Worm (Caenorhabditis elegans) whole organism, L3 larva: ENCODE measurements around the gene F47B7.4.

ENCODE experiments used
- R02D3.7 ChIP-seq: fragments of 150-350 bp; optimal IDR thresholded peaks from 2 replicates; lab custom pipeline; 2014; ENCODE audit warnings: missing biosample characterization, missing genetic modification characterization
- ZK546.5 ChIP-seq: sonication (generic microtip); optimal IDR thresholded peaks from 2 replicates; lab custom pipeline; 2017; ENCODE audit warnings: missing biosample characterization, missing genetic modification characterization
- aly-2 ChIP-seq: fragments of 150-350 bp; optimal IDR thresholded peaks from 2 replicates; lab custom pipeline; 2014; ENCODE audit warnings: missing biosample characterization, missing genetic modification characterization
- ama-1 ChIP-seq: fragments of 150-350 bp; optimal IDR thresholded peaks from 2 replicates; lab custom pipeline; 2018
- ceh-16 ChIP-seq: sonication (generic microtip); optimal IDR thresholded peaks from 2 replicates; lab custom pipeline; 2017; ENCODE audit warnings: missing biosample characterization, missing genetic modification characterization
- ceh-82 ChIP-seq: fragments of 150-350 bp; optimal IDR thresholded peaks from 2 replicates; lab custom pipeline; 2014; ENCODE audit warnings: missing biosample characterization, missing genetic modification characterization
- ceh-9 ChIP-seq: sonication (generic microtip); optimal IDR thresholded peaks from 2 replicates; lab custom pipeline; 2018; ENCODE audit warnings: missing biosample characterization, missing genetic modification characterization
- daf-12 ChIP-seq: fragments of 150-350 bp; optimal IDR thresholded peaks from 2 replicates; lab custom pipeline; 2014; ENCODE audit warnings: missing biosample characterization, missing genetic modification reagents, missing genetic modification characterization
- egl-27 ChIP-seq: sonication (generic microtip); optimal IDR thresholded peaks from 4 replicates; lab custom pipeline; 2017; ENCODE audit warnings: missing biosample characterization, missing genetic modification reagents, missing genetic modification characterization
- egl-5 ChIP-seq: fragments of 150-350 bp; optimal IDR thresholded peaks from 2 replicates; lab custom pipeline; 2017; ENCODE audit warnings: missing biosample characterization, missing genetic modification reagents, missing genetic modification characterization, inconsistent platforms
- elt-2 ChIP-seq: sonication (generic microtip); optimal IDR thresholded peaks from 2 replicates; lab custom pipeline; 2016; ENCODE audit warnings: missing genetic modification reagents, mild to moderate bottlenecking, missing genetic modification characterization, missing compliant biosample characterization
- elt-3 ChIP-seq, 3 experiments: fragments of 150-350 bp in 1 of 3; sonication (generic microtip) in 2 of 3; optimal IDR thresholded peaks; 2 replicates in 2 of 3; 4 replicates in 1 of 3; lab custom pipeline; 2014 to 2017; ENCODE audit warnings: missing biosample characterization in 3 of 3, missing genetic modification characterization in 3 of 3
- eor-1 ChIP-seq, 2 experiments: fragments of 150-350 bp; optimal IDR thresholded peaks; 2 replicates each; lab custom pipeline; 2014 to 2018; ENCODE audit warnings: missing biosample characterization in 2 of 2, missing genetic modification characterization in 2 of 2
- fkh-10 ChIP-seq: sonication (generic microtip); optimal IDR thresholded peaks from 2 replicates; lab custom pipeline; 2017; ENCODE audit warnings: missing biosample characterization, missing genetic modification reagents, missing genetic modification characterization
- fkh-2 ChIP-seq: fragments of 150-350 bp; optimal IDR thresholded peaks from 2 replicates; lab custom pipeline; 2014; ENCODE audit warnings: missing biosample characterization, missing genetic modification reagents, missing genetic modification characterization
- fos-1 ChIP-seq: fragments of 150-350 bp; optimal IDR thresholded peaks from 2 replicates; lab custom pipeline; 2014; ENCODE audit warnings: missing biosample characterization, missing genetic modification characterization
- hmg-11 ChIP-seq: sonication (generic microtip); optimal IDR thresholded peaks from 2 replicates; lab custom pipeline; 2016; ENCODE audit warnings: missing genetic modification characterization, missing compliant biosample characterization
- lin-15B ChIP-seq: fragments of 150-350 bp; optimal IDR thresholded peaks from 2 replicates; lab custom pipeline; 2014; ENCODE audit warnings: missing biosample characterization, missing genetic modification characterization
- lin-39 ChIP-seq: fragments of 150-350 bp; optimal IDR thresholded peaks from 2 replicates; lab custom pipeline; 2018; ENCODE audit warnings: missing biosample characterization, missing genetic modification reagents, missing genetic modification characterization
- lsy-12 ChIP-seq: sonication (generic microtip); optimal IDR thresholded peaks from 2 replicates; lab custom pipeline; 2016; ENCODE audit warnings: mild to moderate bottlenecking, missing genetic modification characterization, missing compliant biosample characterization
- mdl-1 ChIP-seq: fragments of 150-350 bp; optimal IDR thresholded peaks from 2 replicates; lab custom pipeline; 2014; ENCODE audit warnings: missing biosample characterization, missing genetic modification characterization
- mml-1 ChIP-seq: fragments of 150-350 bp; sonication (generic microtip); optimal IDR thresholded peaks from 3 replicates; lab custom pipeline; 2014; ENCODE audit warnings: missing biosample characterization, missing genetic modification characterization
- nfya-1 ChIP-seq: sonication (generic microtip); optimal IDR thresholded peaks from 2 replicates; lab custom pipeline; 2017; ENCODE audit warnings: missing genetic modification characterization, mild to moderate bottlenecking, missing compliant biosample characterization, antibody characterized with exemption, moderate library complexity; ENCODE audit not compliant: insufficient read depth
- nhr-11 ChIP-seq: fragments of 150-350 bp; optimal IDR thresholded peaks from 2 replicates; lab custom pipeline; 2014; ENCODE audit warnings: missing biosample characterization, missing genetic modification characterization
- nhr-23 ChIP-seq: fragments of 150-350 bp; optimal IDR thresholded peaks from 2 replicates; lab custom pipeline; 2014; ENCODE audit warnings: missing biosample characterization, missing genetic modification reagents, missing genetic modification characterization
- nhr-25 ChIP-seq: sonication (generic microtip); optimal IDR thresholded peaks from 2 replicates; lab custom pipeline; 2017; ENCODE audit warnings: missing biosample characterization, missing genetic modification characterization
- nhr-67 ChIP-seq: fragments of 150-350 bp; optimal IDR thresholded peaks from 2 replicates; lab custom pipeline; 2014; ENCODE audit warnings: missing biosample characterization, missing genetic modification characterization
- nhr-76 ChIP-seq: fragments of 150-350 bp; sonication (generic microtip); optimal IDR thresholded peaks from 5 replicates; lab custom pipeline; 2014; ENCODE audit warnings: missing biosample characterization, missing genetic modification characterization
- nhr-77 ChIP-seq: fragments of 150-350 bp; optimal IDR thresholded peaks from 2 replicates; lab custom pipeline; 2014; ENCODE audit warnings: missing biosample characterization, missing genetic modification characterization
- pha-4 ChIP-seq: fragments of 150-350 bp; optimal IDR thresholded peaks from 2 replicates; lab custom pipeline; 2014; ENCODE audit warnings: missing biosample characterization, missing genetic modification reagents, missing genetic modification characterization
- pqm-1 ChIP-seq: fragments of 150-350 bp; optimal IDR thresholded peaks from 2 replicates; lab custom pipeline; 2017; ENCODE audit warnings: missing biosample characterization, missing genetic modification characterization, inconsistent platforms
- tbx-2 ChIP-seq: sonication (generic microtip); optimal IDR thresholded peaks from 2 replicates; lab custom pipeline; 2016; ENCODE audit warnings: mild to moderate bottlenecking, missing genetic modification characterization, missing compliant biosample characterization
- unc-39 ChIP-seq: sonication (generic microtip); optimal IDR thresholded peaks from 4 replicates; lab custom pipeline; 2017; ENCODE audit warnings: missing biosample characterization, missing genetic modification characterization
- unc-62 ChIP-seq: fragments of 150-350 bp; sonication (generic microtip); optimal IDR thresholded peaks from 4 replicates; lab custom pipeline; 2014; ENCODE audit warnings: missing biosample characterization, missing genetic modification reagents, missing genetic modification characterization
- zag-1 ChIP-seq: fragments of 150-350 bp; optimal IDR thresholded peaks from 2 replicates; lab custom pipeline; 2014; ENCODE audit warnings: missing biosample characterization, missing genetic modification characterization
- ztf-4 ChIP-seq: fragments of 150-350 bp; optimal IDR thresholded peaks from 2 replicates; lab custom pipeline; 2014; ENCODE audit warnings: missing biosample characterization, missing genetic modification characterization

F47B7.4 gene

ce11 chrX:3766552-3766951 is at the start of gene F47B7.4:
Gene F47B7.4, minus strand, starts transcription at chrX:3766652.
- TF ChIP-seq ztf-4 (no peak), nhr-77 (tag; lab: Kevin White, UChicago) (no peak), lin-39 (tag; lab: Kevin White, UChicago) (no peak), elt-3 (tag; optimal IDR thresholded peaks at IDR 0.05; lab: Kevin White, UChicago) (no peak), zag-1 (tag; lab: Kevin White, UChicago) (no peak), pha-4 (tag; lab: Kevin White, UChicago) (no peak), ZK546.5 (tag; lab: Kevin White, UChicago) (no peak), unc-62 (GFP tag; lab: Kevin White, UChicago) (no peak), lsy-12 (tag; lab: Kevin White, UChicago) (no peak), egl-5 (tag; lab: Kevin White, UChicago) (no peak), aly-2 (tag; lab: Kevin White, UChicago) (no peak), hmg-11 (no peak), nhr-11 (tag; lab: Kevin White, UChicago) (no peak), egl-27 (tag; lab: Kevin White, UChicago) (no peak), nhr-76 (tag; lab: Kevin White, UChicago) (no peak), daf-12 (tag; lab: Kevin White, UChicago) (no peak), fos-1 (tag; lab: Kevin White, UChicago) (no peak), R02D3.7 (tag; lab: Kevin White, UChicago) (no peak), unc-39 (no peak), mml-1 (tag; lab: Kevin White, UChicago) (no peak)

- TF ChIP-seq elt-2 (tag; lab: Kevin White, UChicago) (peak; percentile 51), ama-1 (lab: Kevin White, UChicago) (no peak), eor-1 (tag; optimal IDR thresholded peaks at IDR 0.05; lab: Kevin White, UChicago) (no peak), pha-4 (tag; lab: Kevin White, UChicago) (peak; percentile 8), ceh-82 (no peak), pqm-1 (tag; lab: Kevin White, UChicago) (peak; percentile 21)
Measured at ce11 chrX:3814827-3815226, 48.4 kb upstream of the F47B7.4 start.

- TF ChIP-seq lin-39 (tag; lab: Kevin White, UChicago) (no peak), ceh-9 (tag; lab: Kevin White, UChicago) (no peak), mdl-1 (no peak), fkh-2 (no peak), nhr-23 (tag; lab: Kevin White, UChicago) (no peak), tbx-2 (tag; lab: Kevin White, UChicago) (no peak), egl-27 (tag; lab: Kevin White, UChicago) (no peak), nhr-25 (tag; lab: Kevin White, UChicago) (no peak)
Measured at ce11 chrX:3807166-3807565, 40.7 kb upstream of the F47B7.4 start, which contains the start of gene F35A5.1. Gene F35A5.1, plus strand, starts transcription at chrX:3807466.

DNA sequence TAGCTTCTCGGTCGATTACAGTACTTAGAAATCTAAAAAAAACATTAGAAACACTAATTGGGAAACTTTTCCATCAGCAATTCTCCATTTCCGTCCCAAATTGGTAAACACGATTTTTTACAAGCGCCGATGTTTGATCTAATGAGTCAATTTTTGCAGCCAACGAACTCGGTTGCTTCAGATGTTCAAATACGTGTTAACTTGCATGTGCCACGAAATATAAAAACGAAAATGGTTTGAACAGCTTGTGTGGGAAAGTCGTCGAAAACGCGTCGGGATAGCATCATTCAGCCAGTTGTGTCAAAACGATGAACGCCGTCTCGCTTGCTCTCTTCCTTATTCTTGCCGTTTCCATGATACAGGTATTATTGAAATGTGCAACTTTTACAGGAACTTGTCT is 38.4 kb upstream of the F47B7.4 start, which contains the start of gene F35A5.2:
TSS of gene F35A5.2 (plus strand) at position 301 of the 400 bp plus-strand sequence.
- no peak for TF ChIP-seq nfya-1 (tag; lab: Kevin White, UChicago)
- TF ChIP-seq elt-2 (tag; lab: Kevin White, UChicago), result no peak
- TF ChIP-seq lsy-12 (tag; lab: Kevin White, UChicago), result no peak
- TF ChIP-seq fos-1 (tag; lab: Kevin White, UChicago), result no peak
- TF ChIP-seq fkh-2, result no peak
- no peak for TF ChIP-seq hmg-11
- TF ChIP-seq egl-5 (tag; lab: Kevin White, UChicago), result no peak
- no peak for TF ChIP-seq nhr-67
- no peak for TF ChIP-seq fkh-10
- TF ChIP-seq lin-15B (tag; lab: Kevin White, UChicago), result no peak
- no peak for TF ChIP-seq ZK546.5 (tag; lab: Kevin White, UChicago)
- TF ChIP-seq ceh-16 (tag; lab: Kevin White, UChicago), result no peak
- TF ChIP-seq pqm-1 (tag; lab: Kevin White, UChicago), result no peak
- no peak for TF ChIP-seq nhr-76 (tag; lab: Kevin White, UChicago)
- TF ChIP-seq elt-3 (tag; optimal IDR thresholded peaks at IDR 0.05; lab: Kevin White, UChicago), result no peak
- no peak for TF ChIP-seq lin-39 (tag; lab: Kevin White, UChicago)
